Worm (Caenorhabditis elegans): Measurements from ENCODE around the gene Y26G10.1.

DNA sequence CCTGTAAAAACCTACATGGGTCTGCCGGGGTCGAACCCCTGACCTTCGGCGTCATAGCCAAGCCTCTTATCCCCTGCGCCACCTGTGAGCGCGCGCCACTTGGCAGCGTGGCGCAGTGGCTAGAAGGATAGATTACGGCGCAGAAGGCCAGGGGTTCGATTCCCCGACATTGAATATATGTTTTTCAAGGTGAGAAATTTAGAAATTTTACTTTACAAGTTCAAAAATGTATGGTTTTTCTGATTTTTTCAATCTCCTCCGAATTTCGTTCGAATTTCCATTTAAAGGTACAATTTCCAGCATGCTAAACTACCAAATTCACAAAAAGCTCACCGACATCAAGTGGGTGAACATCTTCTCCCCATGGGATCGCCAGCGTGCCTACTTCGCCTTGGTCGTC, 35.7 kb downstream of the Y26G10.1 start, which contains the start of gene dgat-2:
- TF ChIP-seq sem-2 (GFP tag; optimal IDR thresholded peaks at IDR 0.05) (no peak), lin-13 (tag; optimal IDR thresholded peaks at IDR 0.05) (no peak), ceh-39 (tag; optimal IDR thresholded peaks at IDR 0.05) (no peak), nhr-12 (tag; optimal IDR thresholded peaks at IDR 0.05) (no peak), ces-1 (GFP tag; optimal IDR thresholded peaks at IDR 0.05) (no peak), pha-4 (tag; optimal IDR thresholded peaks at IDR 0.05) (no peak), sptf-1 (tag; optimal IDR thresholded peaks at IDR 0.05) (no peak), unc-62 (GFP tag; optimal IDR thresholded peaks at IDR 0.05) (no peak), snpc-4 (tag; optimal IDR thresholded peaks at IDR 0.05) (no peak), flh-1 (GFP tag; optimal IDR thresholded peaks at IDR 0.05) (no peak), blmp-1 (tag; optimal IDR thresholded peaks at IDR 0.05) (no peak), unc-39 (tag; optimal IDR thresholded peaks at IDR 0.05) (no peak), lsy-2 (tag; optimal IDR thresholded peaks at IDR 0.05) (no peak), lin-32 (GFP tag; optimal IDR thresholded peaks at IDR 0.05) (no peak)
